Worm (Caenorhabditis elegans) whole organism, L4 larva: ENCODE measurements around the gene sde-2.

ENCODE experiments used
- D1046.2 ChIP-seq: fragments of 200-800 bp; sonication (Bioruptor generic); IDR thresholded peaks from 2 replicates; pipeline ENCODE4 v1.3.6; 2022; ENCODE audit warnings: missing genetic modification characterization, missing compliant biosample characterization
- F49E8.2 ChIP-seq: sonication (generic microtip); optimal IDR thresholded peaks from 2 replicates; lab custom pipeline; 2016; ENCODE audit warnings: missing compliant biosample characterization, mild to moderate bottlenecking, missing genetic modification characterization, borderline replicate concordance
- T20F7.1 ChIP-seq: fragments of 200-800 bp; sonication (Bioruptor generic); optimal IDR thresholded peaks from 2 replicates; lab custom pipeline; 2018; ENCODE audit warnings: mild to moderate bottlenecking, missing genetic modification characterization, missing compliant biosample characterization
- T26A8.4 ChIP-seq: fragments of 200-800 bp; sonication (Bioruptor generic); IDR thresholded peaks from 2 replicates; pipeline ENCODE4 v1.3.6; 2022; ENCODE audit warnings: missing genetic modification characterization, missing compliant biosample characterization
- Y105C5A.15 ChIP-seq: fragments of 200-800 bp; sonication (Bioruptor generic); IDR thresholded peaks from 2 replicates; pipeline ENCODE4 v1.3.6; 2022; ENCODE audit warnings: missing genetic modification characterization, missing compliant biosample characterization
- Y48G9A.11 ChIP-seq: fragments of 200-800 bp; sonication (Bioruptor generic); IDR thresholded peaks from 2 replicates; pipeline ENCODE4 v1.3.6; 2022; ENCODE audit warnings: missing genetic modification reagents, missing genetic modification characterization, missing compliant biosample characterization
- ZK337.2 ChIP-seq: fragments of 200-800 bp; sonication (Bioruptor generic); IDR thresholded peaks from 2 replicates; pipeline ENCODE4 v1.3.6; 2022; ENCODE audit warnings: missing genetic modification reagents, missing genetic modification characterization, missing compliant biosample characterization
- aly-2 ChIP-seq: sonication (generic microtip); optimal IDR thresholded peaks from 2 replicates; lab custom pipeline; 2018; ENCODE audit warnings: missing biosample characterization, missing genetic modification characterization
- ama-1 ChIP-seq: fragments of 150-350 bp; optimal IDR thresholded peaks from 2 replicates; lab custom pipeline; 2014; ENCODE audit warnings: inconsistent platforms, mixed read lengths
- attf-4 ChIP-seq: sonication (generic microtip); optimal IDR thresholded peaks from 3 replicates; lab custom pipeline; 2017; ENCODE audit warnings: missing biosample characterization, missing genetic modification characterization
- ctbp-1 ChIP-seq: fragments of 200-800 bp; sonication (Bioruptor generic); IDR thresholded peaks from 2 replicates; pipeline ENCODE4 v1.3.6; 2022; ENCODE audit warnings: missing genetic modification reagents, missing genetic modification characterization, missing compliant biosample characterization
- daf-12 ChIP-seq: fragments of 150-350 bp; optimal IDR thresholded peaks from 2 replicates; lab custom pipeline; 2014; ENCODE audit warnings: missing biosample characterization, missing genetic modification reagents, missing genetic modification characterization
- daf-8 ChIP-seq: fragments of 200-800 bp; sonication (Bioruptor generic); IDR thresholded peaks from 2 replicates; pipeline ENCODE4 v1.3.6; 2022; ENCODE audit warnings: missing genetic modification characterization, missing compliant biosample characterization
- dmd-6 ChIP-seq: fragments of 200-800 bp; sonication (Bioruptor generic); IDR thresholded peaks from 2 replicates; pipeline ENCODE4 v1.3.6; 2022; ENCODE audit warnings: missing genetic modification reagents, missing genetic modification characterization, missing compliant biosample characterization
- dmd-9 ChIP-seq: fragments of 200-800 bp; sonication (Bioruptor generic); IDR thresholded peaks from 2 replicates; pipeline ENCODE4 v1.3.6; 2022; ENCODE audit warnings: missing genetic modification reagents, missing genetic modification characterization, missing compliant biosample characterization
- dve-1 ChIP-seq: sonication (generic microtip); optimal IDR thresholded peaks from 2 replicates; lab custom pipeline; 2017; ENCODE audit warnings: antibody characterized with exemption, mild to moderate bottlenecking, missing genetic modification characterization, missing compliant biosample characterization; ENCODE audit not compliant: insufficient read depth
- fkh-10 ChIP-seq: fragments of 150-350 bp; optimal IDR thresholded peaks from 2 replicates; lab custom pipeline; 2014; ENCODE audit warnings: missing biosample characterization, missing genetic modification reagents, missing genetic modification characterization
- fos-1 ChIP-seq: fragments of 150-350 bp; optimal IDR thresholded peaks from 2 replicates; lab custom pipeline; 2014; ENCODE audit warnings: missing biosample characterization, missing genetic modification characterization
- hif-1 ChIP-seq, 2 experiments: sonication (generic microtip); optimal IDR thresholded peaks; 2 replicates each; lab custom pipeline; 2016 to 2017; ENCODE audit warnings: missing compliant biosample characterization in 2 of 2, missing genetic modification characterization in 2 of 2, missing genetic modification reagents in 2 of 2, missing genotype in 2 of 2, mild to moderate bottlenecking in 1 of 2
- hmg-1.1 ChIP-seq: fragments of 200-800 bp; sonication (Bioruptor generic); IDR thresholded peaks from 2 replicates; pipeline ENCODE4 v1.3.6; 2022; ENCODE audit warnings: missing genetic modification reagents, missing genetic modification characterization, missing compliant biosample characterization
- lin-1 ChIP-seq: fragments of 200-800 bp; sonication (Bioruptor generic); IDR thresholded peaks from 2 replicates; pipeline ENCODE4 v1.3.6; 2022; ENCODE audit warnings: missing genetic modification reagents, missing genetic modification characterization, missing compliant biosample characterization
- lin-15B ChIP-seq: fragments of 150-350 bp; sonication (generic microtip); optimal IDR thresholded peaks from 3 replicates; lab custom pipeline; 2014; ENCODE audit warnings: missing biosample characterization, missing genetic modification characterization
- lin-38 ChIP-seq: fragments of 200-800 bp; sonication (Bioruptor generic); IDR thresholded peaks from 2 replicates; pipeline ENCODE4 v1.3.6; 2022; ENCODE audit warnings: missing genetic modification reagents, missing genetic modification characterization, missing compliant biosample characterization
- lir-3 ChIP-seq: sonication (generic microtip); optimal IDR thresholded peaks from 2 replicates; lab custom pipeline; 2016; ENCODE audit warnings: mild to moderate bottlenecking, missing genetic modification characterization, missing compliant biosample characterization
- mes-2 ChIP-seq: sonication (generic microtip); optimal IDR thresholded peaks from 2 replicates; lab custom pipeline; 2016; ENCODE audit warnings: missing genotype, mild to moderate bottlenecking, missing genetic modification characterization, missing compliant biosample characterization; ENCODE audit not compliant: poor library complexity, severe bottlenecking
- mxl-3 ChIP-seq: fragments of 200-800 bp; sonication (Bioruptor generic); optimal IDR thresholded peaks from 2 replicates; lab custom pipeline; 2018; ENCODE audit warnings: mild to moderate bottlenecking, missing genetic modification characterization, missing compliant biosample characterization
- nhr-10 ChIP-seq: fragments of 150-350 bp; optimal IDR thresholded peaks from 2 replicates; lab custom pipeline; 2014; ENCODE audit warnings: missing biosample characterization, missing genetic modification characterization
- nhr-28 ChIP-seq: fragments of 150-350 bp; optimal IDR thresholded peaks from 2 replicates; lab custom pipeline; 2014; ENCODE audit warnings: missing biosample characterization, missing genetic modification characterization
- nhr-48 ChIP-seq: sonication (generic microtip); optimal IDR thresholded peaks from 2 replicates; lab custom pipeline; 2016; ENCODE audit warnings: mild to moderate bottlenecking, missing genetic modification characterization, missing compliant biosample characterization
- nhr-77 ChIP-seq: fragments of 150-350 bp; optimal IDR thresholded peaks from 2 replicates; lab custom pipeline; 2014; ENCODE audit warnings: missing biosample characterization, missing genetic modification characterization
- php-3 ChIP-seq: fragments of 200-800 bp; sonication (Bioruptor generic); IDR thresholded peaks from 2 replicates; pipeline ENCODE4 v1.3.6; 2022; ENCODE audit warnings: missing genetic modification reagents, missing genetic modification characterization, missing compliant biosample characterization
- set-16 ChIP-seq: fragments of 200-800 bp; sonication (Bioruptor generic); IDR thresholded peaks from 2 replicates; pipeline ENCODE4 v1.3.6; 2022; ENCODE audit warnings: missing genetic modification reagents, missing genetic modification characterization, missing compliant biosample characterization
- skn-1 ChIP-seq: fragments of 150-350 bp; optimal IDR thresholded peaks from 2 replicates; lab custom pipeline; 2014; ENCODE audit warnings: missing biosample characterization, missing genetic modification characterization
- snpc-1.2 ChIP-seq: fragments of 200-800 bp; sonication (Bioruptor generic); IDR thresholded peaks from 2 replicates; pipeline ENCODE4 v1.3.6; 2022; ENCODE audit warnings: missing genetic modification reagents, missing genetic modification characterization, missing compliant biosample characterization
- snpc-4 ChIP-seq: fragments of 150-350 bp; optimal IDR thresholded peaks from 2 replicates; lab custom pipeline; 2014; ENCODE audit warnings: missing biosample characterization, missing genetic modification characterization
- spr-1 ChIP-seq: sonication (generic microtip); optimal IDR thresholded peaks from 2 replicates; lab custom pipeline; 2016; ENCODE audit warnings: mild to moderate bottlenecking, missing genetic modification characterization, missing compliant biosample characterization
- tag-97 ChIP-seq: fragments of 200-800 bp; sonication (Bioruptor generic); IDR thresholded peaks from 2 replicates; pipeline ENCODE4 v1.3.6; 2022; ENCODE audit warnings: missing genetic modification characterization, missing compliant biosample characterization
- tra-1 ChIP-seq: fragments of 200-800 bp; sonication (Bioruptor generic); IDR thresholded peaks from 2 replicates; pipeline ENCODE4 v1.3.6; 2022; ENCODE audit warnings: missing genetic modification reagents, missing genetic modification characterization, missing compliant biosample characterization
- unc-130 ChIP-seq: sonication (generic microtip); optimal IDR thresholded peaks from 2 replicates; lab custom pipeline; 2016; ENCODE audit warnings: missing genetic modification reagents, missing genetic modification characterization, missing compliant biosample characterization
- unc-39 ChIP-seq: sonication (generic microtip); optimal IDR thresholded peaks from 2 replicates; lab custom pipeline; 2017; ENCODE audit warnings: missing biosample characterization, missing genetic modification characterization
- unc-62 ChIP-seq, 3 experiments: fragments of 150-350 bp in 1 of 3; sonication (generic microtip); optimal IDR thresholded peaks in 2 of 3; peaks in 1 of 3; 1 replicate in 1 of 3; 2 replicates in 2 of 3; lab custom pipeline; 2014 to 2017; ENCODE audit warnings: missing biosample characterization in 3 of 3, missing genetic modification characterization in 3 of 3, missing genetic modification reagents in 3 of 3, missing genotype in 1 of 3
- vab-7 ChIP-seq: fragments of 200-800 bp; sonication (Bioruptor generic); IDR thresholded peaks from 2 replicates; pipeline ENCODE4 v1.3.6; 2022; ENCODE audit warnings: missing genetic modification reagents, missing genetic modification characterization, missing compliant biosample characterization
- zfp-3 ChIP-seq: fragments of 200-800 bp; sonication (Bioruptor generic); conservative IDR thresholded peaks from 2 replicates; pipeline ENCODE4 v1.3.6; 2022; ENCODE audit warnings: missing genetic modification reagents, missing genetic modification characterization, missing compliant biosample characterization
- zip-11 ChIP-seq: fragments of 200-800 bp; sonication (Bioruptor generic); IDR thresholded peaks from 2 replicates; pipeline ENCODE4 v1.3.6; 2022; ENCODE audit warnings: missing genetic modification characterization, missing compliant biosample characterization

Gene sde-2

ce11 chrV:13649730-13650349 is 22.5 kb downstream of the sde-2 start, which contains the start of gene H37A05.4 (continued):
- no peak for TF ChIP-seq tag-97 (GFP tag; lab: Robert Waterston, UW)
- TF ChIP-seq mxl-3 (GFP tag; lab: Kevin White, UChicago) = peak; percentile 5
- TF ChIP-seq ama-1 = peak; percentile 68
- no peak for TF ChIP-seq ZK337.2
- TF ChIP-seq Y48G9A.11 = peak; percentile 50; the same call in 1 of the 2 replicates
- TF ChIP-seq nhr-48 = peak; percentile 23
- TF ChIP-seq spr-1 (tag; lab: Kevin White, UChicago) = peak; percentile 8
- TF ChIP-seq T26A8.4 (GFP tag; lab: Robert Waterston, UW) = peak; percentile 50; the same call in 1 of the 2 replicates
- peak in 1 of 2 experiments; percentile 26 for TF ChIP-seq hif-1 (tag; optimal IDR thresholded peaks at IDR 0.05; lab: Kevin White, UChicago)
- TF ChIP-seq dve-1 (tag; lab: Kevin White, UChicago) = peak; percentile 29
- TF ChIP-seq mes-2 (tag; lab: Kevin White, UChicago) = peak; percentile 38
- TF ChIP-seq Y105C5A.15 (GFP tag; lab: Robert Waterston, UW) = peak; percentile 81
- TF ChIP-seq, all 104 proteins: peak for 37

ce11 chrV:13650800-13651199 is 23.4 kb downstream of the sde-2 start:
- TF ChIP-seq aly-2 (tag; lab: Kevin White, UChicago) = no peak
- 0 out of 2 replicates have a peak, but pooled peaks have one; percentile 11 for TF ChIP-seq hmg-1.1
- TF ChIP-seq attf-4 (tag; lab: Kevin White, UChicago) = no peak
- peak in 1 of 2 experiments; percentile 96 for TF ChIP-seq unc-62 (GFP tag; optimal IDR thresholded peaks at IDR 0.05 in 1 of 2; lab: Kevin White, UChicago)
- TF ChIP-seq unc-62 (tag; optimal IDR thresholded peaks at IDR 0.05; lab: Kevin White, UChicago) = no peak
- 0 out of 2 replicates have a peak, but pooled peaks have one; percentile 10 for TF ChIP-seq zfp-3 (GFP tag; lab: Robert Waterston, UW)
- no peak for TF ChIP-seq php-3 (GFP tag; lab: Robert Waterston, UW)

- TF ChIP-seq T20F7.1 (peak; percentile 47), hif-1 (tag; optimal IDR thresholded peaks at IDR 0.05; lab: Kevin White, UChicago) (no peak), nhr-28 (peak; percentile 64), nhr-77 (tag; lab: Kevin White, UChicago) (peak; percentile 31)
- TF ChIP-seq, all 104 proteins: peak for 3
Measured at ce11 chrV:13652322-13652721, 24.9 kb downstream of the sde-2 start.

- TF ChIP-seq skn-1 (tag; lab: Kevin White, UChicago) (no peak), T26A8.4 (GFP tag; lab: Robert Waterston, UW) (no peak), fkh-10 (GFP tag; lab: Kevin White, UChicago) (no peak), fos-1 (no peak), daf-8 (GFP tag; lab: Robert Waterston, UW) (no peak), tra-1 (GFP tag; lab: Robert Waterston, UW) (no peak; the same call in 1 of the 2 replicates), php-3 (GFP tag; lab: Robert Waterston, UW) (no peak), snpc-1.2 (GFP tag; lab: Robert Waterston, UW) (no peak), lin-1 (no peak), lin-15B (tag; lab: Kevin White, UChicago) (no peak), unc-39 (tag; lab: Kevin White, UChicago) (no peak), unc-130 (GFP tag; lab: Kevin White, UChicago) (no peak), zip-11 (GFP tag; lab: Robert Waterston, UW) (no peak), set-16 (GFP tag; lab: Robert Waterston, UW) (no peak), dmd-9 (GFP tag; lab: Robert Waterston, UW) (no peak), snpc-4 (no peak), dmd-6 (no peak; the same call in 1 of the 2 replicates), ama-1 (no peak), F49E8.2 (tag; lab: Kevin White, UChicago) (no peak), lin-38 (GFP tag; lab: Robert Waterston, UW) (no peak), vab-7 (GFP tag; lab: Robert Waterston, UW) (no peak), daf-12 (no peak), nhr-10 (tag; lab: Kevin White, UChicago) (no peak), ctbp-1 (GFP tag; lab: Robert Waterston, UW) (no peak), D1046.2 (no peak), lir-3 (tag; lab: Kevin White, UChicago) (no peak)
Measured at ce11 chrV:13653713-13654393, 26.5 kb downstream of the sde-2 start, which contains the start of gene lpin-1. TSS of gene lpin-1 (minus strand) at chrV:13654129.
